Worm (Caenorhabditis elegans): ENCODE measurements around the gene fkh-5.

- TF ChIP-seq scrt-1 (GFP tag; IDR thresholded peaks at IDR 0.05) (no peak), ama-1 (optimal IDR thresholded peaks at IDR 0.05) (no peak), sea-1 (GFP tag; conservative IDR thresholded peaks at IDR 0.05) (no peak), aly-1 (tag; optimal IDR thresholded peaks at IDR 0.05) (no peak), hmg-4 (GFP tag; optimal IDR thresholded peaks at IDR 0.05) (no peak), tra-4 (tag; optimal IDR thresholded peaks at IDR 0.05) (no peak), B0310.2 (tag; optimal IDR thresholded peaks at IDR 0.05) (no peak), flt-1 (GFP tag; IDR thresholded peaks at IDR 0.05) (no peak), ets-7 (tag; optimal IDR thresholded peaks at IDR 0.05) (no peak), pes-1 (GFP tag; IDR thresholded peaks at IDR 0.05) (no peak), hmbx-1 (tag; optimal IDR thresholded peaks at IDR 0.05) (no peak), tbx-37 (GFP tag; conservative IDR thresholded peaks at IDR 0.05) (no peak), tbx-11 (GFP tag; IDR thresholded peaks at IDR 0.05) (no peak), ceh-13 (GFP tag; optimal IDR thresholded peaks at IDR 0.05) (no peak)
Observed at ce11 chrIII:4819843-4820242, 24.6 kb upstream of the fkh-5 start, which contains the start of gene F26A1.7.

Data from whole organism, early embryonic.